Fruit fly (Drosophila melanogaster) whole organism, larva: ENCODE results near the gene blanks.

Experiments used
- noc ChIP-seq: fragments of 200-800 bp; sonication (Bioruptor generic); optimal IDR thresholded peaks from 3 replicates; lab custom pipeline; 2019; ENCODE audit warnings: missing biosample characterization, mild to moderate bottlenecking, missing genetic modification characterization, moderate library complexity

Gene blanks

DNA sequence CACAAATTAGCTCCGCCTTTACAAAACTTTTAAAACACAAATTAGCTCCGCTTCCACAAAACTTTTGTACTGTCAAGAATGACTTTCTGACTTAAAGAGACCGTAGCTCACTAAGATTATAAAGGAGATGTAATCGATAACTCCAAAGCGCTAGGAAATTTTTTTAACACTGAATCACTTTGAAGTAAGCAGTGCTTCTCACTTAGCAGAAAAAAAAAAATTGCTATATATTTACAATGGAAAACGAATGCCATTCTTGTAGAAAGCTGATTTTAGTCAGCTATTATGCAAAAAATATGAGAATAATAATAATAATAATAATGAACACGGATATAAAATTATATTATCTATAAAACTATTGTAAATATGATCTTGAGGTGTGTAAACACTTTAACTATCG lies at the start of gene blanks:
Gene blanks, minus strand, starts transcription at position 101 of the 400 bp plus-strand sequence.
- TF ChIP-seq noc (tag; lab: Kevin White, UChicago) = no peak

DNA sequence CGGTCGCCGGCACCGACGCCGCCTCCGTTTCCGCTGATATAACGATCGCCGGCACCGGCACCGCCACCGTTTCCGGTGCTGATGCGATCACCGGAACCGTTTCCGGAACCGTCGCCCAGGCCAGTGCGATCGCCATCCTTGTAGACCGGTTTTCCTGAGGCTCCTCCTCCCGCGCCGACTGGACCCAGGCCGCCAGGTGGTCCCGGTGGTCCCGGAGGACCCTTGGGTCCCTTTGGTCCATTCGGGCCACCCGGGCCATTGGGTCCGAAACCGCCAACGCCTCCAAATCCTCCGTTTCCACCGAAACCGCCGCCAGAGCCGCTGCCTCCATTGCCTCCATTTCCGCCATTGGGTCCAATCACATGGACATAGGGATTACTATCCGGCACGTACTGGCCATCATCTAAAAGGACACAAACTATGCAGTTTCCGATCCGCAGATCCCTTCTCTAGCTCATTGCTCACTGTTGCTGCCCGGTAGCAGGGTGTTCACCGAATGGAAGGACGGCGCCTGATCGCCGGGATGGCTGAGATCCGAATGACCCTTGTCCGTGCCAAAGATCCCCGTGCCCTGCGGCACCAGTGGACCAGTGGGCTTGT lies 44.1 kb upstream of the blanks start:
- TF ChIP-seq noc (tag; lab: Kevin White, UChicago) = no peak

DNA sequence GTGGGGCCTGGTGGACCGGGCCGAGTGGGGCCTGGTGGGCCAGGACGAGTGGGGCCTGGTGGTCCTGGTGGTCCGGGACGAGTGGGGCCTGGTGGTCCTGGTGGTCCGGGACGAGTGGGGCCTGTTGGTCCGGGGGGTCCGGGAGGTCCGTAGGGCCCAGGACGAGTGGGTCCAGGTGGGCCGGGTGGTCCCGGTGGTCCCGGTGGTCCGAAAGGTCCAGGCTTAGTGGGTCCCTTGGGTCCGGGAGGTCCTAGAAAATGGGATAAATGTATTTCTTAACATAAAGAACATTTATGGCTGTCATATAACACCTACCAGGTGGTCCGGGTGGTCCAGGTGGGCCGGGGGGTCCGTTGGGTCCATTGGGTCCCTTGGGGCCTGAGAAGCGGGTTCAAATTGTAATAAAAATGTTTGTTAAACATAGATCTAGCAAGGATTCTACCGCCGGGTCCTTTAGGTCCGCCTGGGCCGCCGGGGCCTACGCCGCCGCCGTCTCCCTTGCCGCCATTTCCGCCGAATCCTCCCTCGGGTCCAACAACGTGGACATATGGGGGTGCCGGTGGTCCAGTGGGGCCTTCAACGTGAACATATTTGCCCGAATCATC lies 42.0 kb upstream of the blanks start:
- TF ChIP-seq noc (tag; lab: Kevin White, UChicago) = no peak

DNA sequence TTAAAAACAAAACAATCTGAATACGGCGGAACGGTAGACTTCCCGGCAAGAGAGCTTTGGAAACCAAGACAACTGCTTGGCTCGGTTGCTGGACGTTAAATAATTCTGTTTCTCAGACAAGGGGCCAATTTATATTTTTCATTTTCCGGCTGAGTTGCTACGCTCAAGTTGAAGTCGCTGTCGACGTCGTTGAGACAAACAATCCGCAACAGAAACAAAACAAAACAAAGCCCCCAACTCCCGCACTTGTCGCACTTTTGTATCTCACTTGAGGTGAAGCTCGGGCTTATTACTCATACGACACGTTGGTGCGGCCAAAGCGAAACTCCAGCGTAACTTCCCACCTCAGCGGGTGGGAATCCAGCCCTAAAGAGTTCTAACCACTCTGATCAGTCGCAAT lies 36.9 kb upstream of the blanks start, which contains the start of gene CG13285:
Gene CG13285, minus strand, starts transcription at position 101 of the 400 bp plus-strand sequence.
- TF ChIP-seq noc (tag; lab: Kevin White, UChicago) = no peak

DNA sequence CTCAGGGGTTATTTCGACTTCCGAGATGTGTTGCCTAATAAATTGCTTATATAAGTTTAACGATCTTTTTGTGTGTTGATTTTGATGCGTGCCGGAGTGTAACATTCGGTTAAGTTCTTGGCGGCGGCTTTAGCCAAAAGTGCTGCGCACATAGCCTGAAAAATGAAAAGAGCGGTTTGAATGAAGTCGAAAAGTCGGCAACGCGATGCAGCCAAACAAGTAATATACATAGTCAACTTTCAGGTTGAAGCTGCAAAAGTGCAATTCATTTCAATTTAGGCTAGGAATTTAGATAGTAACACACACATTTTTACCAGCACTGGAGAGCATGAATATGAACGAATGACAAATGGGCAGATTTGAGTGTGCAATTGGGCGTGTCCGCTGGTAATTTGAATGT lies 35.5 kb upstream of the blanks start:
- TF ChIP-seq noc (tag; lab: Kevin White, UChicago) = no peak

DNA sequence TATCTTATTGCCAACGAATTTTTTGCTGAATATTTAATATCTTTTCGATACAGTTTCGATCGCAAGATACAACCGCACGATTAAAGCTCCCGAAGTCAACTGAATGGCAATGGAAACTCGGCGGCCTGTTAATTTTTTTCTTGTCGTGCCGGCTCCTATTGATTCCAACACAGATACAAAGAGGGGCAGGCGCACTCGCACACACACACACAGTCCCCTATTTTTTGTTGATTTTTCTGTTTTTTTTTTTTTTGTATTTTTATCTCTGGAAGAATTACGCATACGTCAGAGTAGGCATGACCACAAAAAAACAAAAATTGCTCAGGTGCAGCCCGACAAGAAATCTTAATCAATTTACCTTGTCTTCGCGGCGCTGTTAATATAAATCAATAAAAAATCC lies 30.5 kb upstream of the blanks start, which contains the start of gene Lkr:
Gene Lkr, minus strand, starts transcription at position 101 of the 400 bp plus-strand sequence.
- TF ChIP-seq noc (tag; lab: Kevin White, UChicago) = no peak

DNA sequence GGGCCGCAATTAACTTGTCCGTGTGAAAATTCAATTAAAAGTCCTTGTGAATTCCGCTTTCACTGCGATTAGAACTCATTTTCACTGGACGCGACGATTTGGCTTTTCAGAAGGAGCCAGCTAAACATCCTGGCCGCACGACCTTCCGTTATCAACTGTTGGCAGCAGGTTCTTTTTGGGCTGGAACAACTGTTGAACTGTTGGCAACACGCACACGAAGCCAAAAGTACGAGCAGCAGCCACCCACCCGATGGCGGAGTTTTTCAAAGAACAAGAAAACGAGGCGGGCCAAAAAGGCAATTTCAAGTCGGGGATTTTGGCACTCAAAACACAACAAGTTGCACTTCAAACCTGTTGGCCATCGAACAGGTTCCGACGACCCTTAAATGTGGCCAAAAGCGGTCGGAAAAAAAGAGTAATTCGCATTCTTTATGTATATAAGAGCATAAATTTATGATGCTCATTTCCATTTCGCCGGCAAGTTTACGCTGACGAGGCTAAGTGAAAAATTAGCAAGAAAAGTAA lies 24.2 kb upstream of the blanks start:
- no peak for TF ChIP-seq noc (tag; lab: Kevin White, UChicago)

DNA sequence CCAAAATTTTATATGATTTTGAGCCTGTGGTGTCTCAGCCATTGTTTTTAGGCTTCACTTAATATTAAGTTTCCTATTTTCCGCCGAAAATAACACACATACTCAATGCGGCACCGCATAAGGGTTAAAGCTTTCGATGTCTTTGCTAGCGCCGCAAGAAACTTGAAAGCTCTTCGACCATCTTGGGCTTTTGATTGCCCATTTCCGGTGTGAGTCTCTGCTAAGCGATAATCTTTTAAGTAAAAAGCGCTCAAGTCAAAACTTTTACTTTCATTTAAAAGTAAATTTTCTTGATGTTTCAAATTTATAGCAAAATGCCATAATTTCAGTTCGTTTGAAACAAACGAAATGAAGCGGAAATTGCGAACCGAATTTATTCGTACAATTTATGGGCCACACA lies 13.2 kb upstream of the blanks start:
- TF ChIP-seq noc (tag; lab: Kevin White, UChicago) = no peak

DNA sequence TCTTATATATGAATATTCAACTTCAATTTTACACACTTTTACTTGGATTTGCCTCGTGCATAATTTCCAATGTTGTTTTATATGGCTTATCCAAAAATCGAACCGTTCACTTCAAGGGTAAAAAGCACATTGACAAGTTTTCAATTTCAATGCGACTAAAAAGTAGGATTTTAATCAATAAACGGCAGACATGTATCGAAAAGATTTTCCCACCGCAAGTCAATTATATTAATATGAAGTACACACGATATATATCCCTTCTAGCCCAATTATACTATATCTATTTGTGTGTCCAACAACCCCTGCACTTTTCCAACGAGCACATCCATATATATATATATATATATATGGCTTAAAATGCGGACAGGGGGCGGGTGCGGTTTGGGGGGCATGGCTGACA lies 12.0 kb upstream of the blanks start, which contains the start of gene CG34342:
Gene CG34342, minus strand, starts transcription at position 101 of the 400 bp plus-strand sequence.
- TF ChIP-seq noc (tag; lab: Kevin White, UChicago) = no peak

DNA sequence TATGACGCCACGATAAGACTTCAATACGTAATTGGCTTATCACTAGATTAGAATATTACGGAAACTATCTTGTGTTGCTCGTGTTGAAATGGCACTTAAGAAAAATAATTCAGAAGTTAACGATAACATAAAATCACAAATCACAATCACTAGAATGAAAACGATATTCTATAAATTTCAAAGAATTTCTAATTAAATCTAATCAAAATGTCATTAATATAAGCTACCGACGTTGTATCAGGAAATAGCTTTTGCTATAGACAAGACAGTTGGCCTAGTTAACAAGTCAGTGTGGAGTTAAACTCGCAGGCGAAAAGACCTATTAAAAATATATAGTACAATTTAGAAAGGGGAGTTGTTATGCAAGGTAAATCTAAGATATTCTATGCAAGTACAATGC lies 19.3 kb downstream of the blanks start, which contains the start of gene CG4835:
Gene CG4835, plus strand, starts transcription at position 301 of the 400 bp plus-strand sequence.
- TF ChIP-seq noc (tag; lab: Kevin White, UChicago) = no peak

DNA sequence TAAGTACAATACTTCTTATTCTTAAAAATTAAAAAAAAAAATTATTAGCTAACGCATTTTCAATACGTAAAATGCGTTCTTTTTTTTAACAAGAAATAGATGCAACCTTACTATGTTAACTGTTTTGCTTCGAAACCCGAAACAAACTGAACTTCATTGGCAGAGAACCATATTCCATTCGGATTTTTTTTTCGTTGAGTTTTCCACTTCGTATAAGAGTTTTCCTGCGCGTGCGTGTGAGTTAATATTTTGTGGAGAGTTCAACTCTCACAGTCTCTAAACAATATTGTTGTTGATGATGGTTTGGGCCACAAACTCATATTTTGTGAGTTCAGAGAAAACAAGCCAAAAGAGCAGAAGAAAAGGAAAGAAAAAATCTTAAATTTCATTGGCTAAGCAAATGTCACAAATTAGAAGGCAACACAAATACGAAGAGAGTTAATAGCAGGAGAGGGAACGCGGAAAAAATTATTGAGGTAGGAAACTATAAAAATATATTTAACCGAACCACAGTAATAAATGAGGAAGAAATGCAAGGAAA lies 46.2 kb downstream of the blanks start:
- no peak for TF ChIP-seq noc (tag; lab: Kevin White, UChicago)

DNA sequence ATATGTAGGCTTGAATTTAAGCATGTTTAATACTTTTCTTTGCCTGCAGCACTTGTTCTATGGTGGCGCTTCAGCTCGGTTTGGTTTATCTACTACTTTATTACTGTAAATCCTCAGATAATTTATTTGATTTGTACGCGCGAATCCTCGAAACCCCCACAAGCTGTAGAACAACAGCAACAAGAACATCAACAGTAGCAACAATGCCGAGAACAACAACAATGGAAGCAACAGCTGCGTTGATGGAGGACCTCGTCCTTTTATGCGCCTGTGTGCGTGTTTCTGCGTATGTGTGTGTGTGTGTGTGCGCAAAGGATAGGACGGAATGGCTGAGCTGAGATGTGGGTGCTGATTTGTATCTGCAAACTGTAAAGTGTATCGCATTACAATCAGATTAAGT lies 50.9 kb downstream of the blanks start:
- no peak for TF ChIP-seq noc (tag; lab: Kevin White, UChicago)
